Fruit fly (Drosophila melanogaster) whole organism, embryonic: ENCODE results near the gene Nup37.

ENCODE experiments used
- Aef1 ChIP-seq: fragments of 200-800 bp; sonication (Bioruptor generic); IDR thresholded peaks from 3 replicates; pipeline ENCODE4 v1.3.6; 2022; ENCODE audit warnings: missing biosample characterization, missing genetic modification characterization
- BEAF-32 ChIP-seq: fragments of 200-800 bp; sonication (Bioruptor generic); optimal IDR thresholded peaks from 3 replicates; lab custom pipeline; 2017; ENCODE audit warnings: missing biosample characterization, missing genetic modification characterization, mild to moderate bottlenecking, moderate library complexity, missing genetic modification reagents
- Bgb ChIP-seq: fragments of 200-800 bp; sonication (Bioruptor generic); IDR thresholded peaks from 2 replicates; pipeline ENCODE4 v1.3.6; 2022; ENCODE audit warnings: missing biosample characterization, missing genetic modification characterization; ENCODE audit not compliant: partially characterized antibody
- CG10959 ChIP-seq: fragments of 200-800 bp; sonication (Bioruptor generic); IDR thresholded peaks from 2 replicates; pipeline ENCODE4 v1.3.6; 2022; ENCODE audit warnings: missing biosample characterization, missing genetic modification characterization
- CG12391 ChIP-seq: fragments of 200-800 bp; sonication (Bioruptor generic); optimal IDR thresholded peaks from 3 replicates; lab custom pipeline; 2018; ENCODE audit warnings: missing biosample characterization, mild to moderate bottlenecking, missing genetic modification characterization, moderate library complexity
- CG14860 ChIP-seq: fragments of 200-800 bp; sonication (Bioruptor generic); IDR thresholded peaks from 3 replicates; pipeline ENCODE4 v1.3.6; 2022; ENCODE audit warnings: missing biosample characterization, missing genetic modification characterization; ENCODE audit not compliant: partially characterized antibody
- CG15601 ChIP-seq: fragments of 200-800 bp; sonication (Bioruptor generic); optimal IDR thresholded peaks from 3 replicates; lab custom pipeline; 2019; ENCODE audit warnings: missing biosample characterization, mild to moderate bottlenecking, missing genetic modification characterization, moderate library complexity
- CG15696 ChIP-seq: fragments of 200-800 bp; sonication (Bioruptor generic); optimal IDR thresholded peaks from 2 replicates; lab custom pipeline; 2019; ENCODE audit warnings: missing biosample characterization, mild to moderate bottlenecking, missing genetic modification characterization, moderate library complexity
- CG16815 ChIP-seq: fragments of 200-800 bp; sonication (Bioruptor generic); optimal IDR thresholded peaks from 3 replicates; lab custom pipeline; 2017; ENCODE audit warnings: missing biosample characterization, mild to moderate bottlenecking, missing genetic modification characterization
- CG16863 ChIP-seq: fragments of 200-800 bp; sonication (Bioruptor generic); optimal IDR thresholded peaks from 3 replicates; lab custom pipeline; 2016; ENCODE audit warnings: missing biosample characterization, missing genetic modification characterization
- CG1792 ChIP-seq: fragments of 200-800 bp; sonication (Bioruptor generic); optimal IDR thresholded peaks from 2 replicates; lab custom pipeline; 2016; ENCODE audit warnings: missing biosample characterization, missing genetic modification characterization
- CG2199 ChIP-seq: fragments of 200-800 bp; sonication (Bioruptor generic); IDR thresholded peaks from 3 replicates; pipeline ENCODE4 v1.3.6; 2022; ENCODE audit warnings: missing biosample characterization, missing genetic modification characterization
- CG2889 ChIP-seq: fragments of 200-800 bp; sonication (Bioruptor generic); IDR thresholded peaks from 3 replicates; pipeline ENCODE4 v1.3.6; 2022; ENCODE audit warnings: missing biosample characterization, missing genetic modification characterization
- CG30403 ChIP-seq: fragments of 200-800 bp; sonication (Bioruptor generic); optimal IDR thresholded peaks from 3 replicates; lab custom pipeline; 2016; ENCODE audit warnings: missing biosample characterization, missing genetic modification characterization
- CG33213 ChIP-seq: fragments of 200-800 bp; sonication (Bioruptor generic); optimal IDR thresholded peaks from 3 replicates; lab custom pipeline; 2016; ENCODE audit warnings: missing biosample characterization, missing genetic modification characterization
- CG3995 ChIP-seq: fragments of 200-800 bp; sonication (Bioruptor generic); optimal IDR thresholded peaks from 3 replicates; lab custom pipeline; 2016; ENCODE audit warnings: missing biosample characterization, missing genetic modification characterization
- CG42726 ChIP-seq: fragments of 200-800 bp; sonication (Bioruptor generic); IDR thresholded peaks from 2 replicates; pipeline ENCODE4 v1.3.6; 2022; ENCODE audit warnings: missing biosample characterization, missing genetic modification characterization; ENCODE audit not compliant: partially characterized antibody
- CG6654 ChIP-seq: fragments of 200-800 bp; sonication (Bioruptor generic); optimal IDR thresholded peaks from 2 replicates; lab custom pipeline; 2017; ENCODE audit warnings: missing biosample characterization, mild to moderate bottlenecking, missing genetic modification characterization
- CG9609 ChIP-seq: fragments of 200-800 bp; sonication (Bioruptor generic); optimal IDR thresholded peaks from 3 replicates; lab custom pipeline; 2016; ENCODE audit warnings: missing biosample characterization, missing genetic modification characterization
- Dip2 ChIP-seq: fragments of 200-800 bp; sonication (Bioruptor generic); IDR thresholded peaks from 2 replicates; pipeline ENCODE4 v1.3.6; 2022; ENCODE audit warnings: missing biosample characterization, missing genetic modification characterization
- Eip74EF ChIP-seq, 2 experiments: fragments of 200-800 bp in 1 of 2; fragments of >200 bp in 1 of 2; sonication (Bioruptor generic) in 1 of 2; optimal IDR thresholded peaks; 2 replicates each; lab custom pipeline; 2017 to 2019; ENCODE audit warnings: missing biosample characterization in 2 of 2, missing genetic modification characterization in 2 of 2, mild to moderate bottlenecking in 1 of 2, moderate library complexity in 1 of 2
- Fer1 ChIP-seq: fragments of 200-800 bp; sonication (Bioruptor generic); optimal IDR thresholded peaks from 2 replicates; lab custom pipeline; 2017; ENCODE audit warnings: missing biosample characterization, mild to moderate bottlenecking, missing genetic modification characterization
- GATAe ChIP-seq: fragments of 200-800 bp; sonication (Bioruptor generic); conservative IDR thresholded peaks from 2 replicates; pipeline ENCODE4 v1.3.6; 2022; ENCODE audit warnings: missing biosample characterization, missing genetic modification characterization
- Hmr ChIP-seq: fragments of 200-800 bp; sonication (Bioruptor generic); optimal IDR thresholded peaks from 3 replicates; lab custom pipeline; 2017; ENCODE audit warnings: mild to moderate bottlenecking, missing biosample characterization, missing genetic modification reagents, missing genetic modification characterization
- Hr39 ChIP-seq: fragments of >200 bp; optimal IDR thresholded peaks from 2 replicates; lab custom pipeline; 2017
- Lhr ChIP-seq: fragments of 200-800 bp; sonication (Bioruptor generic); optimal IDR thresholded peaks from 3 replicates; lab custom pipeline; 2017; ENCODE audit warnings: mild to moderate bottlenecking, missing biosample characterization, missing genetic modification reagents, missing genetic modification characterization
- MESR4 ChIP-seq: fragments of 200-800 bp; sonication (Bioruptor generic); optimal IDR thresholded peaks from 2 replicates; lab custom pipeline; 2018; ENCODE audit warnings: missing biosample characterization, mild to moderate bottlenecking, missing genetic modification characterization, moderate library complexity
- Myb ChIP-seq: fragments of 200-800 bp; sonication (Bioruptor generic); optimal IDR thresholded peaks from 2 replicates; lab custom pipeline; 2016; ENCODE audit warnings: missing biosample characterization, missing genetic modification characterization
- PHDP ChIP-seq: fragments of 200-800 bp; sonication (Bioruptor generic); optimal IDR thresholded peaks from 3 replicates; lab custom pipeline; 2018; ENCODE audit warnings: missing biosample characterization, mild to moderate bottlenecking, missing genetic modification characterization, moderate library complexity
- Ssrp ChIP-seq: fragments of 200-800 bp; sonication (Bioruptor generic); optimal IDR thresholded peaks from 2 replicates; lab custom pipeline; 2018; ENCODE audit warnings: missing biosample characterization, mild to moderate bottlenecking, missing genetic modification characterization, moderate library complexity
- TFAM ChIP-seq: fragments of 200-800 bp; sonication (Bioruptor generic); optimal IDR thresholded peaks from 2 replicates; lab custom pipeline; 2017; ENCODE audit warnings: missing biosample characterization, missing genetic modification characterization, inconsistent platforms
- cwo ChIP-seq: fragments of 200-800 bp; sonication (Bioruptor generic); optimal IDR thresholded peaks from 3 replicates; lab custom pipeline; 2017; ENCODE audit warnings: missing biosample characterization, missing genetic modification characterization, mild to moderate bottlenecking, moderate library complexity, missing genetic modification reagents
- da ChIP-seq: fragments of 200-800 bp; sonication (Bioruptor generic); optimal IDR thresholded peaks from 2 replicates; lab custom pipeline; 2016; ENCODE audit warnings: missing biosample characterization, missing genetic modification characterization
- dpn ChIP-seq, 2 experiments: fragments of 200-800 bp; sonication (Bioruptor generic); optimal IDR thresholded peaks; 3 replicates each; lab custom pipeline; 2016; ENCODE audit warnings: missing biosample characterization in 2 of 2, missing genetic modification characterization in 2 of 2
- ems ChIP-seq: fragments of 200-800 bp; sonication (Bioruptor generic); optimal IDR thresholded peaks from 3 replicates; lab custom pipeline; 2016; ENCODE audit warnings: missing biosample characterization, missing genetic modification characterization
- ewg ChIP-seq: fragments of 200-800 bp; sonication (Bioruptor generic); optimal IDR thresholded peaks from 3 replicates; lab custom pipeline; 2017; ENCODE audit warnings: mild to moderate bottlenecking, missing biosample characterization, missing genetic modification reagents, missing genetic modification characterization
- fd64A ChIP-seq: fragments of 200-800 bp; sonication (Bioruptor generic); optimal IDR thresholded peaks from 3 replicates; lab custom pipeline; 2018; ENCODE audit warnings: missing biosample characterization, mild to moderate bottlenecking, missing genetic modification characterization
- fd96Cb ChIP-seq: fragments of 200-800 bp; sonication (Bioruptor generic); optimal IDR thresholded peaks from 2 replicates; lab custom pipeline; 2018; ENCODE audit warnings: missing biosample characterization, mild to moderate bottlenecking, missing genetic modification characterization, moderate library complexity
- gce ChIP-seq: fragments of 200-800 bp; sonication (Bioruptor generic); IDR thresholded peaks from 3 replicates; pipeline ENCODE4 v1.3.6; 2022; ENCODE audit warnings: missing biosample characterization, missing genetic modification characterization
- prd ChIP-seq, 3 experiments: fragments of >200 bp in 2 of 3; fragments of 200-800 bp in 1 of 3; sonication (Bioruptor generic) in 1 of 3; optimal IDR thresholded peaks in 2 of 3; IDR thresholded peaks in 1 of 3; 2 replicates in 2 of 3; 3 replicates in 1 of 3; pipeline versions ENCODE4 v1.3.6 to Lab custom; 2017 to 2022; ENCODE audit warnings: missing biosample characterization in 1 of 3, missing genetic modification characterization in 1 of 3
- pum ChIP-seq: fragments of 200-800 bp; sonication (Bioruptor generic); optimal IDR thresholded peaks from 2 replicates; lab custom pipeline; 2016; ENCODE audit warnings: missing biosample characterization, missing genetic modification characterization
- pzg ChIP-seq: fragments of 200-800 bp; sonication (Bioruptor generic); optimal IDR thresholded peaks from 3 replicates; lab custom pipeline; 2018; ENCODE audit warnings: missing biosample characterization, mild to moderate bottlenecking, missing genetic modification characterization, moderate library complexity
- sd ChIP-seq: fragments of 200-800 bp; sonication (Bioruptor generic); optimal IDR thresholded peaks from 3 replicates; lab custom pipeline; 2018; ENCODE audit warnings: missing biosample characterization, mild to moderate bottlenecking, missing genetic modification characterization, moderate library complexity
- sima ChIP-seq: fragments of 200-800 bp; sonication (Bioruptor generic); optimal IDR thresholded peaks from 2 replicates; lab custom pipeline; 2016; ENCODE audit warnings: missing biosample characterization, missing genetic modification characterization
- tap ChIP-seq: fragments of 200-800 bp; optimal IDR thresholded peaks from 3 replicates; lab custom pipeline; 2019; ENCODE audit warnings: missing biosample characterization, mild to moderate bottlenecking, missing genetic modification characterization, moderate library complexity
- trem ChIP-seq: fragments of 200-800 bp; optimal IDR thresholded peaks from 3 replicates; lab custom pipeline; 2019; ENCODE audit warnings: missing biosample characterization, mild to moderate bottlenecking, missing genetic modification characterization, moderate library complexity
- wek ChIP-seq: fragments of 200-800 bp; sonication (Bioruptor generic); optimal IDR thresholded peaks from 3 replicates; lab custom pipeline; 2018; ENCODE audit warnings: missing biosample characterization, mild to moderate bottlenecking, missing genetic modification characterization, moderate library complexity
- wor ChIP-seq: fragments of 200-800 bp; sonication (Bioruptor generic); IDR thresholded peaks from 2 replicates; pipeline ENCODE4 v1.3.6; 2022; ENCODE audit warnings: missing biosample characterization, missing genetic modification characterization

The Nup37 gene

dm6 chr3R:25245052-25245813, 2.2 kb upstream of the Nup37 start, which contains the start of gene bam (continued):
- TF ChIP-seq sd (tag; lab: Kevin White, UChicago) = peak; percentile 52
- TF ChIP-seq Myb (GFP tag; lab: Kevin White, UChicago) = peak; percentile 51
- no peak for TF ChIP-seq wor (GFP tag; lab: Robert Waterston, UW)
- no peak for TF ChIP-seq Eip74EF (GFP tag; optimal IDR thresholded peaks at IDR 0.05; lab: Kevin White, UChicago)
- no peak for TF ChIP-seq fd96Cb (tag; lab: Kevin White, UChicago)
- no peak for TF ChIP-seq CG9609 (GFP tag; lab: Kevin White, UChicago)
- peak; percentile 59 for TF ChIP-seq Hmr (GFP tag; lab: Kevin White, UChicago)
- TF ChIP-seq CG15601 (tag; lab: Kevin White, UChicago) = peak; percentile 22
- no peak for TF ChIP-seq CG2889 (GFP tag; lab: Robert Waterston, UW)
- no peak for TF ChIP-seq GATAe (GFP tag; lab: Robert Waterston, UW)
- TF ChIP-seq tap (tag; lab: Kevin White, UChicago) = peak; percentile 14
- TF ChIP-seq pzg (GFP tag; lab: Kevin White, UChicago) = peak; percentile 81
- TF ChIP-seq CG42726 (GFP tag; lab: Robert Waterston, UW) = peak; percentile 56; the same call in 1 of the 2 replicates
- TF ChIP-seq Ssrp (tag; lab: Kevin White, UChicago) = peak; percentile 34
- peak; percentile 7 for TF ChIP-seq CG15696
- TF ChIP-seq Dip2 (GFP tag; lab: Robert Waterston, UW) = no peak
- TF ChIP-seq trem (tag; lab: Kevin White, UChicago) = peak; percentile 71
- no peak for TF ChIP-seq CG14860 (GFP tag; lab: Robert Waterston, UW)
- TF ChIP-seq CG12391 (tag; lab: Kevin White, UChicago) = peak; percentile 33
- TF ChIP-seq CG30403 (GFP tag; lab: Kevin White, UChicago) = no peak
- no peak for TF ChIP-seq ems (GFP tag; lab: Kevin White, UChicago)
- TF ChIP-seq Lhr (GFP tag; lab: Kevin White, UChicago) = peak; percentile 84
- TF ChIP-seq CG2199 (GFP tag; lab: Robert Waterston, UW) = peak; percentile 59; the same call in 2 of the 3 replicates
- TF ChIP-seq cwo (GFP tag; lab: Kevin White, UChicago) = no peak
- TF ChIP-seq CG16863 (GFP tag; lab: Kevin White, UChicago) = no peak
- no peak for TF ChIP-seq pum (GFP tag; lab: Kevin White, UChicago)
- no peak for TF ChIP-seq fd64A (GFP tag; lab: Kevin White, UChicago)
- peak; percentile 4 for TF ChIP-seq PHDP
- no peak for TF ChIP-seq CG6654
- TF ChIP-seq Hr39 (lab: Kevin White, UChicago) = no peak
- no peak for TF ChIP-seq sima (GFP tag; lab: Kevin White, UChicago)
- peak; percentile 15 for TF ChIP-seq Fer1 (GFP tag; lab: Kevin White, UChicago)
- TF ChIP-seq BEAF-32 (GFP tag; lab: Kevin White, UChicago) = peak; percentile 24
- no peak for TF ChIP-seq CG10959 (GFP tag; lab: Robert Waterston, UW)
- no peak for TF ChIP-seq wek
- TF ChIP-seq CG33213 (GFP tag; lab: Kevin White, UChicago) = peak; percentile 19
- peak in 1 of 2 experiments; percentile 24 for TF ChIP-seq dpn (GFP tag; optimal IDR thresholded peaks at IDR 0.05; lab: Kevin White, UChicago)
- TF ChIP-seq da (GFP tag; lab: Kevin White, UChicago) = no peak
- no peak for TF ChIP-seq gce (GFP tag; lab: Robert Waterston, UW)
- peak; percentile 14; the same call in 1 of the 3 replicates for TF ChIP-seq Aef1
- peak; percentile 38 for TF ChIP-seq CG3995 (GFP tag; lab: Kevin White, UChicago)
- TF ChIP-seq prd (optimal IDR thresholded peaks at IDR 0.05; lab: Kevin White, UChicago) = no peak
- no peak for TF ChIP-seq prd (GFP tag; IDR thresholded peaks at IDR 0.05; lab: Robert Waterston, UW)
- no peak for TF ChIP-seq CG16815 (GFP tag; lab: Kevin White, UChicago)
- no peak for TF ChIP-seq CG1792
- no peak for TF ChIP-seq MESR4 (GFP tag; lab: Kevin White, UChicago)
- no peak for TF ChIP-seq ewg (GFP tag; lab: Kevin White, UChicago)
- no peak for TF ChIP-seq TFAM (GFP tag; lab: Kevin White, UChicago)
- TF ChIP-seq Bgb = peak; percentile 55; the same call in 1 of the 2 replicates
